Fruit fly (Drosophila melanogaster) Kc167 (cell line): ENCODE results near the gene CG9727.

Experiments
- Myc ChIP-seq: fragments of >200 bp; optimal IDR thresholded peaks from 2 replicates; lab custom pipeline; 2017; ENCODE audit warnings: missing external identifiers
- Sin3A ChIP-seq: fragments of >200 bp; optimal IDR thresholded peaks from 2 replicates; lab custom pipeline; 2018; ENCODE audit warnings: missing external identifiers
- h ChIP-seq: fragments of >200 bp; optimal IDR thresholded peaks from 3 replicates; lab custom pipeline; 2018; ENCODE audit warnings: missing external identifiers
- insv ChIP-seq: fragments of >200 bp; optimal IDR thresholded peaks from 3 replicates; lab custom pipeline; 2018; ENCODE audit warnings: missing external identifiers
- psq ChIP-seq: fragments of >200 bp; optimal IDR thresholded peaks from 2 replicates; lab custom pipeline; 2017; ENCODE audit warnings: missing external identifiers
- ttk ChIP-seq: sonication (Bioruptor generic); optimal IDR thresholded peaks from 2 replicates; lab custom pipeline; 2017; ENCODE audit warnings: missing external identifiers

Gene CG9727

DNA sequence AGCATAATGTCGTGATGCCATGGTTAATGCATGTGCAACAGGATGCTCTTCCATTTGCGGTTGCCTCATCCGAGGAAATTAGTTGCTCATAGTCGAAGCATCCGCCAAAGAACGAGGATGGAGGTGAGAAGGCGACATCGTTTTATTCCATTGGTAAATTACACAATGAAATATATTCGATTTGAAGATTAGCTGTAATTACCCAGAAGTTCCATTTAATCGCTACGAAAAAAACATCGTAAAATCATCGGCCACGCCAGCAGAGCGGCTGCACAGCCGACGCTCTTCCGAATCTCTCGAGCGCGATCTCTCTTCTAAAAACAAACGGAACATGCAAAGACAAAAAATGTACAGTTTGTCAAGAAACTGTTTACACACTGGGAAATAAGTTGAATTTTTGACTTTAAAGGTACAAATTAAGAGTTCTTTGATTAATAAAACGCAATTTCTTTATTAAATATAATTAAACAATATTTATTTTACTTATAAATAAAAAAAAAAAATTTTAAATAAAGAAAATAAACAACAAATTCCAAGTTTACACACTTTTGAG, 4.2 kb upstream of the CG9727 start:
- TF ChIP-seq ttk (lab: Kevin White, UChicago) (no peak), insv (lab: Kevin White, UChicago) (no peak), Myc (no peak), Sin3A (lab: Kevin White, UChicago) (no peak), psq (lab: Kevin White, UChicago) (no peak), h (lab: Kevin White, UChicago) (no peak)

DNA sequence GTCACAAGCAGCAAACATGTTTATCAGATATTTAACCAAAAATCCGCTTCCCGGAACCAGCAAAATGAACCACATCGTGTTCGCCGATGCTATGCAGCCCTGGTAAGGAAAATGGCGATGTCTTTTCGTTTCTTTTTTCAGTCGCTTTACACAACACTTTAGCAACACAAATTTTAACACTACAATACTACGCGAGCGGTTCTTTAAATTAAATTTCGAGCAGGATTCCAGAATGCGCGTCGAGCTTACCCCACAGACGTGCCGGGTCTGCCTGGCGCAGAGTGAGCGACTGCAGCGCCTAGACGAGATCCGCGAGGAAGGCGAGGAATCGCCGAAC, 547 bp upstream of the CG9727 start, which contains the start of gene Zif:
Gene Zif (plus strand): TSS at position 34 of the 337 bp plus-strand sequence.
- no peak for TF ChIP-seq Myc
- no peak for TF ChIP-seq insv (lab: Kevin White, UChicago)
- TF ChIP-seq h (lab: Kevin White, UChicago), result no peak
- no peak for TF ChIP-seq psq (lab: Kevin White, UChicago)
- TF ChIP-seq Sin3A (lab: Kevin White, UChicago), result no peak
- TF ChIP-seq ttk (lab: Kevin White, UChicago), result no peak

DNA sequence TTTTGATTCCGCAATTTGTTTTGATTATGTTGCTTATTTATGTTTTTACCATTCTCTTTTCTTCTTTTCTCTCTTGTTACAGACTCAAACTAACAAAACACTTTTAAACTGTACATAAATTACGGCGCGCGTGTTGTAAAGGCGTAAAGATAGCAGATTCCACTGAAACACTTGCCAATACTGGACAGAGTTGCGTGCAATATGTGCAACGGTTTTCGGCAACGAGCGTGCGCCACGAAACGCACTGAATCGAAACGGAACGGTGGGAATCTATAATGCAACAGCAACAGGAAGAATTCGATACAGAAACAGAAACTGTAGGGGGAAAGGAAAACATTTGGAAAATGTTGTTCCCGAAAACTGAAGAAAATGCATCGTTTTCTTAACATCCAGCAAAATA, 19.8 kb downstream of the CG9727 start:
- TF ChIP-seq Myc (no peak), psq (lab: Kevin White, UChicago) (no peak), insv (lab: Kevin White, UChicago) (no peak), h (lab: Kevin White, UChicago) (no peak), Sin3A (lab: Kevin White, UChicago) (no peak), ttk (lab: Kevin White, UChicago) (no peak)

DNA sequence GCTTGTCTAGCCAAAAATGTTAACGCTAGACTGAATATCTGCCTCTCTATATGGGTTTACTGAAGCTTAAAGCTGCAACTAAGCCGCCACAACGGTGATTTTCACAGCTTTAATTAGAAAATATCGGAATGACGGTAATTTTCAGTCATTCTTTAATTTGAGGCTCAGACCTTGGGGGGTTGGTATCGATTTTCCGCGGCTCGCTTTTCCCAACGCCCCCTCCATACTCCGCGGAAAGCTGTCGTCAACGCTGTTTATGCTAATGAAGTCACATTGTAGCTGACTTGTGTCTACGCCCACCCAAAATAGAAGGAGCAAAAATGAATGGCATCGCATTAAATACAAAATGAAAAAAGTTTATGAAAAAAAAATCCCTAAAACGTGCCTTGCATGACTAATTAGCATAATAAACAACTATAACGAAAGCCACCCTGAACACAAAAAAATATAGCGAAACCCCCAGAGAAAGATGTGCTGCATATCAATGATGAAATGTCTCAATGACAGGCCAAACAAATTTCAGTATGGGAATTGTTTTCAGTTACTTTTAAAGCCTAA, 20.6 kb downstream of the CG9727 start:
- TF ChIP-seq Sin3A (lab: Kevin White, UChicago) (no peak), psq (lab: Kevin White, UChicago) (no peak), h (lab: Kevin White, UChicago) (no peak), insv (lab: Kevin White, UChicago) (no peak), ttk (lab: Kevin White, UChicago) (no peak), Myc (no peak)

DNA sequence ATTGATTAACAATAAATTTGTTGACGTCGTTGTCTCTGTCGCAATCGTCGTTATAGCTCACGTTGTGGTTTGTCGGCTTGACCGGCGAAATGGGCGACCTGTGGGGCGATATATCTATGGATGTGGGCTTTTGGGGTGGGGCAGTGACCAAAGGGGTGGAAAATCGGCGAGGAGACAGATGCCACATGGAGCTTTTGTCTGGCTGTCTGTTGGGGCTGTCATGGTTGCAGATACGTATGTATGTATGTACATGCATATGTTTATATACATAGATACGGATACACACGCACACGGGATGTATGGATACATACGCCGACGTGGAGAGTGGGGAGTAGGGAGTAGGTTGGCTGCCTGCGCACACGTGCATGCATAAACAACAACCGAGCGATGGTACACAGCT, 21.3 kb downstream of the CG9727 start:
- TF ChIP-seq Sin3A (lab: Kevin White, UChicago), result no peak
- no peak for TF ChIP-seq Myc
- TF ChIP-seq psq (lab: Kevin White, UChicago), result no peak
- TF ChIP-seq h (lab: Kevin White, UChicago), result no peak
- no peak for TF ChIP-seq insv (lab: Kevin White, UChicago)
- TF ChIP-seq ttk (lab: Kevin White, UChicago), result no peak

DNA sequence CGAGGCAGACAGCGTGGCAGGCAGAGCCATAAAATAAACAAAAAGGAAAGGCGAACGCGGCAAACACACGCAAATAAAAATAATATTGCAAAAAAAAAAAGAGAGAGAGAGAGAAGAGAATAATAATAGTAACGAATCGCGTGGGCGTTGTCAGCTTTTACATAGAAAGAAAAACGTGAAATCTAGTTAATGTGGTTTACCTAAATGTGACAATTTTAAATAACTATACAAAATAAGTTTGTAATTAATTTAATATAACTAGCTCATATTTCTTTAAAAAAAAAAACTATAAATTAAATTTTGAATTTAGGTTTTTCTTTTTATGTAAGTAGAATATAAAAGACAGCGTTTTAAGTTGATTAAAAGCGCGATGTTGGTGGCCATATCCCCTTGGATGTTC, 22.6 kb downstream of the CG9727 start:
- TF ChIP-seq Myc (no peak), psq (lab: Kevin White, UChicago) (no peak), insv (lab: Kevin White, UChicago) (no peak), Sin3A (lab: Kevin White, UChicago) (no peak), h (lab: Kevin White, UChicago) (no peak), ttk (lab: Kevin White, UChicago) (no peak)

DNA sequence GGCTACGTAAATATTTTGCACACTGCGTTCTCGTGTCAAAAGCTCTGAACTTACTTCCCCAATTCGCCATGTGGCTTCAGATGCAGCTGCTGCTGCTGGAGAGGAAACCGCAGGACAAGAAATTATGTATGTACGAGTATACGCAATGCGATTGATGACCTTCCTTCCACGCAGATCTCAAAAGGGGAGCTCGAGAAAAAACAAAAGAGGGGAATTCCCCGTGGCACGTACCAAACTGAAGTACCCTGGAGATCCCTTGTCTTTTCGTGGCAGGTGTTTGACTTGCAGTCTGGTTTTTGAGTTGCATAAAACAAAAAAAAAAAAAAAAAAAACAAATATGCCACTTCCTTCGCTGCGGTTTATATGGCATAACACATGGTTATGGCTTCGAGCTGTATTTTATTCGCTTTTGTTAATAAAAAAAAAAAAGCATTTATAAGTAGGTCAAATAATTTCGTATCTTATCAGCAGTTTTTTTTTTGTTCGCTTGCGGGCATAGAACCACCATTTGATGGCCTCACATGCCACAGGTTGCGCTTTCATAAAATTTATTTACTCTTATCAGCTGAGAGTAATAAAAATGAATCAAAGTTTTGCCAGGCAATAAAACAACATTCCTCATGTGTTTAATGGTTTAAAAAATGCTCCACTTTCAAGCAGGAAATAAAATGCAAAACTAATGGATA, 23.5 kb downstream of the CG9727 start:
- TF ChIP-seq h (lab: Kevin White, UChicago) (no peak), insv (lab: Kevin White, UChicago) (no peak), ttk (lab: Kevin White, UChicago) (no peak), psq (lab: Kevin White, UChicago) (no peak), Myc (no peak), Sin3A (lab: Kevin White, UChicago) (no peak)

DNA sequence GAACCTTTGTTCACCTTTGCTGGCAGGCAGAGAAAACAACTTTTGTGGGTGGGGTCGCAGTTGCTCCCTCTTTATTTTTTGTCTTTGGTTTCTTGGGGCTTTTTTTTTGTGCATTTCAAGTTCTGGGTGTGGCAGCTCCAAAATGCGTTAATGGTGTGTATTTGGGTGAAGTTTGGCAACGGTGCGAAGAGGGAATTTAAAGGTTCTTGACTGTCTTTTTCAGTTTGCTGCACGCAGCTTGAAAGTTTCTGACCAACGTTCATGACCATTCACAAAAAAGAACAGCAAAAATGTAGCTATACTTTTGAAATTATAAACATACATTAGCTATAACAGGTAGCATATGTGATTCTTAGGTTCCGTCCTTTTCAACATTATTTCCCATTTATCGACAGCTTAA, 24.2 kb downstream of the CG9727 start:
- TF ChIP-seq h (lab: Kevin White, UChicago), result no peak
- no peak for TF ChIP-seq psq (lab: Kevin White, UChicago)
- TF ChIP-seq insv (lab: Kevin White, UChicago), result no peak
- no peak for TF ChIP-seq Myc
- TF ChIP-seq ttk (lab: Kevin White, UChicago), result no peak

DNA sequence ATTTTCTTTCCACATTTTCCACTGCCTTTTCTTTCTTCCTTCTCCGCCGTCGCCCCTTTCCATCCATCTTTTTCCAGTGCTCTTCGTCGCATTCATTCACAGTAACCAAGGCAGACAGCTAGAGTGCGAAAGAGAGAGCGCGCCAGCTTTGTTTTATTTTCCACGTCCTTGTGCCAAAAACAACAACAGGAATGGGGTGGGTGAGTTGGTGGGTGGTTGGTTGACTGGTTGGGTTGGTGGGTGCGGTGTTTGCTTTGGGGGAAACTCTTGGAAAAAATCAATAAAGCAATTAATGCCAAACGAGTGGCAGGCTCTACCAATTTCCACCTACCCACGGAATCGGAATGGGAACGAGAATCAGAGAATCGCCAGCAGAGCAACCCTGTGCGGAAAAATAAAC, 26.3 kb downstream of the CG9727 start:
- no peak for TF ChIP-seq h (lab: Kevin White, UChicago)
- no peak for TF ChIP-seq Myc
- TF ChIP-seq insv (lab: Kevin White, UChicago), result no peak
- no peak for TF ChIP-seq Sin3A (lab: Kevin White, UChicago)
- TF ChIP-seq ttk (lab: Kevin White, UChicago), result no peak
- TF ChIP-seq psq (lab: Kevin White, UChicago), result no peak

DNA sequence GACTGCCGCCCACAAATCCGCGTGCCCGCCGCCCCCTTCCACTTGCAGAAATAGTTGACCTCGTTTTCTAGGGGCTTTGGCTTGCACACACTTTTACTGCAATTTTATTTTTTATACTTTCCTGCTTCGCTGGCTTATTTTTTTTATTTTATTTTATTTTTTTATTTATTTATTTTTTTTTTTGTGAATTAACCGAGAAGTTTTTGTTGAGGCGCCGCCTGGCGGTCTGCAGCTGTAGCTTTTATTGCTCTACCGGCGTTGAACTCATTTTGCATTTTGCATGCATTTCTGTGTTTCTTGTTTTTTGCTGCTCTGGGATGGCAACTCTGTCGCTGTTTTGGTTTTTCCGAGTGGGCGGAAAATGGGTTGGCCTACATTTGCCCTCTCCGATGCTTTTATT, 26.8 kb downstream of the CG9727 start:
- TF ChIP-seq Myc (no peak), Sin3A (lab: Kevin White, UChicago) (no peak), insv (lab: Kevin White, UChicago) (no peak), ttk (lab: Kevin White, UChicago) (no peak), psq (lab: Kevin White, UChicago) (no peak), h (lab: Kevin White, UChicago) (no peak)

DNA sequence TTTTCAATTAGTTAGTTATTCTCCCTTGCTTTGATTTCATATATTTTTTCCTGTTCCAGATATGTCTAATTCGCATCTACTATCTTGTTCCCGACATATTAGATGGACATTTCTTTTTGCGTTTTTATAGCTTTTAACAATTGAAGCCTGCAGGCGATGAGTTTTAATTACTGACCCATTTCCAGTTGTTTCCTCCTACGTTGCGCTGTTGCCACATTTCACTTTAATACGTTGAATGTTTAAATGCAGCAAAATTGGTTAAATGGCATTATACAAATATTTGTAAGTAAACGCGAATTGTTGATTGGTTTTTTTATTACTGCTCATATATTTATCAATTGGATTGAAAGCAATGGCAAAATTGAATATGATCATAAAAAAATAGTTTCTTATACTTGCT, 27.5 kb downstream of the CG9727 start:
- no peak for TF ChIP-seq insv (lab: Kevin White, UChicago)
- TF ChIP-seq Myc, result no peak
- no peak for TF ChIP-seq h (lab: Kevin White, UChicago)
- no peak for TF ChIP-seq ttk (lab: Kevin White, UChicago)
- no peak for TF ChIP-seq psq (lab: Kevin White, UChicago)
- no peak for TF ChIP-seq Sin3A (lab: Kevin White, UChicago)
